Worm (Caenorhabditis elegans) whole organism, L2 larva: Measurements from ENCODE around the gene cox-17.

Experiments used
- C34F6.9 ChIP-seq: fragments of 150-350 bp; optimal IDR thresholded peaks from 2 replicates; lab custom pipeline; 2014; ENCODE audit warnings: missing biosample characterization, missing genetic modification characterization
- F13H6.1 ChIP-seq: sonication (generic microtip); optimal IDR thresholded peaks from 2 replicates; lab custom pipeline; 2016; ENCODE audit warnings: missing genetic modification characterization, missing compliant biosample characterization
- R02D3.7 ChIP-seq: fragments of 150-350 bp; optimal IDR thresholded peaks from 2 replicates; lab custom pipeline; 2014; ENCODE audit warnings: missing biosample characterization, missing genetic modification characterization
- Y55F3AM.14 ChIP-seq: fragments of 200-800 bp; sonication (Bioruptor generic); optimal IDR thresholded peaks from 2 replicates; lab custom pipeline; 2018; ENCODE audit warnings: mild to moderate bottlenecking, missing genetic modification characterization, missing compliant biosample characterization
- ZK546.5 ChIP-seq: sonication (generic microtip); optimal IDR thresholded peaks from 2 replicates; lab custom pipeline; 2017; ENCODE audit warnings: missing biosample characterization, missing genetic modification characterization
- alr-1 ChIP-seq: fragments of 150-350 bp; optimal IDR thresholded peaks from 2 replicates; lab custom pipeline; 2014; ENCODE audit warnings: missing biosample characterization, missing genetic modification characterization
- aly-2 ChIP-seq: fragments of 150-350 bp; optimal IDR thresholded peaks from 2 replicates; lab custom pipeline; 2014; ENCODE audit warnings: missing biosample characterization, missing genetic modification characterization
- blmp-1 ChIP-seq: sonication (generic microtip); optimal IDR thresholded peaks from 2 replicates; lab custom pipeline; 2017; ENCODE audit warnings: missing genetic modification characterization, mild to moderate bottlenecking, missing compliant biosample characterization, antibody characterized with exemption, moderate library complexity; ENCODE audit not compliant: insufficient read depth
- ceh-16 ChIP-seq: fragments of 150-350 bp; optimal IDR thresholded peaks from 2 replicates; lab custom pipeline; 2014; ENCODE audit warnings: missing biosample characterization, missing genetic modification characterization
- crh-2 ChIP-seq: sonication (generic microtip); optimal IDR thresholded peaks from 2 replicates; lab custom pipeline; 2017; ENCODE audit warnings: missing biosample characterization, missing genetic modification characterization
- dmd-4 ChIP-seq: sonication (generic microtip); optimal IDR thresholded peaks from 2 replicates; lab custom pipeline; 2017; ENCODE audit warnings: missing biosample characterization, missing genetic modification characterization
- fos-1 ChIP-seq: fragments of 150-350 bp; optimal IDR thresholded peaks from 2 replicates; lab custom pipeline; 2014; ENCODE audit warnings: missing biosample characterization, missing genetic modification characterization
- lin-11 ChIP-seq: fragments of 150-350 bp; sonication (generic microtip); optimal IDR thresholded peaks from 2 replicates; lab custom pipeline; 2014; ENCODE audit warnings: missing biosample characterization, missing genetic modification characterization, inconsistent platforms, mixed read lengths
- lin-13 ChIP-seq: fragments of 150-350 bp; optimal IDR thresholded peaks from 2 replicates; lab custom pipeline; 2014; ENCODE audit warnings: missing biosample characterization, missing genetic modification reagents, missing genetic modification characterization
- lin-39 ChIP-seq: fragments of 150-350 bp; optimal IDR thresholded peaks from 2 replicates; lab custom pipeline; 2014; ENCODE audit warnings: missing biosample characterization, missing genetic modification reagents, missing genetic modification characterization
- lsy-2 ChIP-seq, 2 experiments: fragments of 150-350 bp in 1 of 2; sonication (generic microtip) in 1 of 2; optimal IDR thresholded peaks; 2 replicates each; lab custom pipeline; 2014 to 2017; ENCODE audit warnings: missing biosample characterization in 2 of 2, missing genetic modification characterization in 2 of 2
- mab-5 ChIP-seq: fragments of 150-350 bp; optimal IDR thresholded peaks from 2 replicates; lab custom pipeline; 2014; ENCODE audit warnings: missing biosample characterization, missing genetic modification characterization
- mbf-1 ChIP-seq: sonication (generic microtip); optimal IDR thresholded peaks from 2 replicates; lab custom pipeline; 2017; ENCODE audit warnings: missing biosample characterization, missing genetic modification characterization
- mdl-1 ChIP-seq, 2 experiments: fragments of 150-350 bp in 1 of 2; sonication (generic microtip) in 1 of 2; optimal IDR thresholded peaks; 2 replicates each; lab custom pipeline; 2017; ENCODE audit warnings: missing biosample characterization in 2 of 2, missing genetic modification characterization in 2 of 2
- nhr-11 ChIP-seq: fragments of 150-350 bp; optimal IDR thresholded peaks from 2 replicates; lab custom pipeline; 2014; ENCODE audit warnings: missing biosample characterization, missing genetic modification characterization
- nhr-12 ChIP-seq: fragments of 150-350 bp; optimal IDR thresholded peaks from 2 replicates; lab custom pipeline; 2014; ENCODE audit warnings: missing biosample characterization, missing genetic modification characterization
- nhr-21 ChIP-seq: fragments of 150-350 bp; optimal IDR thresholded peaks from 2 replicates; lab custom pipeline; 2014; ENCODE audit warnings: missing biosample characterization, missing genetic modification characterization
- nhr-23 ChIP-seq: fragments of 150-350 bp; optimal IDR thresholded peaks from 2 replicates; lab custom pipeline; 2014; ENCODE audit warnings: missing biosample characterization, missing genetic modification reagents, missing genetic modification characterization
- nhr-237 ChIP-seq: fragments of 150-350 bp; optimal IDR thresholded peaks from 2 replicates; lab custom pipeline; 2014; ENCODE audit warnings: missing biosample characterization, missing genetic modification characterization
- nhr-25 ChIP-seq: fragments of 150-350 bp; sonication (generic microtip); optimal IDR thresholded peaks from 3 replicates; lab custom pipeline; 2014; ENCODE audit warnings: missing biosample characterization, missing genetic modification characterization
- nhr-6 ChIP-seq: fragments of 150-350 bp; optimal IDR thresholded peaks from 2 replicates; lab custom pipeline; 2014; ENCODE audit warnings: missing biosample characterization, missing genetic modification characterization
- peb-1 ChIP-seq: fragments of 150-350 bp; optimal IDR thresholded peaks from 2 replicates; lab custom pipeline; 2014; ENCODE audit warnings: missing biosample characterization, missing genetic modification characterization
- skn-1 ChIP-seq: sonication (generic microtip); optimal IDR thresholded peaks from 2 replicates; lab custom pipeline; 2017; ENCODE audit warnings: missing biosample characterization, missing genetic modification characterization
- sma-3 ChIP-seq: sonication (generic microtip); optimal IDR thresholded peaks from 2 replicates; lab custom pipeline; 2016; ENCODE audit warnings: missing genetic modification reagents, missing genetic modification characterization, missing compliant biosample characterization
- snpc-4 ChIP-seq: fragments of 150-350 bp; optimal IDR thresholded peaks from 2 replicates; lab custom pipeline; 2014; ENCODE audit warnings: missing biosample characterization, missing genetic modification characterization
- unc-62 ChIP-seq: fragments of 150-350 bp; optimal IDR thresholded peaks from 2 replicates; lab custom pipeline; 2014; ENCODE audit warnings: missing biosample characterization, missing genetic modification reagents, missing genetic modification characterization
- zag-1 ChIP-seq: fragments of 150-350 bp; optimal IDR thresholded peaks from 2 replicates; lab custom pipeline; 2014; ENCODE audit warnings: missing biosample characterization, missing genetic modification characterization

Gene cox-17

DNA sequence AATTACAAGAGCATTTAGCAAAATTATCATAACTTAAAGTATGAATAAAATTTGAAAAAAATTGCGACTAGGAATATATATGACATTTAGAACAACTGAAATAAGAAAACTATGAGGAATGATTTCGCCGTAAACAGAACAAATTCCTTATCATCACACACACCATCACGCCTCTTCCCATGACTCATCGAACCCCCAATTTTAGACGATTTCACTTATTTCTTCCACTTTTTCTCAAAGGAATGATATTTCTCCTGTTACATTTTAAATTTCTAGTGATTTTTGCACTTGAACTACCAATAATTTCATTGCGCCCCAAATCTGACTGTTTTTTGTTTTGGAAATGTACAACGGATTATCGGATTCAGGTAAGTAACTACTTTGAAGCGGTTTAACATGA lies 34.1 kb upstream of the cox-17 start, which contains the start of the genes zig-13 and ver-1:
Gene zig-13 (minus strand): TSS at position 101 of the 400 bp plus-strand sequence.
Gene ver-1 (plus strand): TSS at position 180 of the 400 bp plus-strand sequence.
- no peak for TF ChIP-seq snpc-4 (tag; lab: Kevin White, UChicago)
- no peak for TF ChIP-seq ZK546.5
- no peak for TF ChIP-seq alr-1 (tag; lab: Kevin White, UChicago)
- TF ChIP-seq lin-39 (tag; lab: Kevin White, UChicago): no peak
- no peak for TF ChIP-seq nhr-12 (tag; lab: Kevin White, UChicago)
- TF ChIP-seq Y55F3AM.14 (GFP tag; lab: Kevin White, UChicago): no peak
- TF ChIP-seq lsy-2 (tag; optimal IDR thresholded peaks at IDR 0.05; lab: Kevin White, UChicago): no peak
- no peak for TF ChIP-seq skn-1 (tag; lab: Kevin White, UChicago)
- no peak for TF ChIP-seq nhr-237 (tag; lab: Kevin White, UChicago)
- no peak for TF ChIP-seq nhr-6
- TF ChIP-seq crh-2 (tag; lab: Kevin White, UChicago): no peak
- no peak for TF ChIP-seq mab-5 (tag; lab: Kevin White, UChicago)
- TF ChIP-seq nhr-21: no peak
- TF ChIP-seq, all 48 proteins: peak for 0

DNA sequence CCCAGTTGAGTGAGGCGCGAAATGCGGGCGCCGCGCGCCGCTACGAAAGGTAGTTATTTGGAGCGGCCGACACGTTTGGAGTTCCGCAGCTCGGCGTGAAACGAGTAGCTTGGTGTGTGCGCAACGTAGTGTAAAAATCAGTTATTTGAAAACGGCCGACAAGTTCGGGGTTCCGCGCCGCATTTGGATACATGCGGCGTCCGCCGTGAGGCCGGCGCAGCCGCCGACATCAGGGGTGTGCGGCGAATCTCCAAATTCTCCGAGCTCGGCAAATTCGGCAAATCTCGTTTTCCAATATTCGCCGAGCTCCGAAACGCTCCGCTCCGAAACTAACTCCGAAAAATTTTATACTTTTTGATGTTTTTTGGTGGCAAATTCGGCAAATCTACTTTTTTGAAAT lies 32.8 kb upstream of the cox-17 start:
- TF ChIP-seq lin-13 (GFP tag; lab: Kevin White, UChicago) (no peak), nhr-25 (tag; lab: Kevin White, UChicago) (no peak), lin-39 (tag; lab: Kevin White, UChicago) (no peak), sma-3 (GFP tag; lab: Kevin White, UChicago) (no peak), mdl-1 (tag; optimal IDR thresholded peaks at IDR 0.05; lab: Kevin White, UChicago) (no peak), blmp-1 (tag; lab: Kevin White, UChicago) (no peak), nhr-11 (tag; lab: Kevin White, UChicago) (no peak), snpc-4 (tag; lab: Kevin White, UChicago) (no peak)

- TF ChIP-seq mbf-1 (tag; lab: Kevin White, UChicago): no peak
- TF ChIP-seq, all 48 proteins: peak for 0
Observed at ce11 chrIII:159149-159548, 31.6 kb upstream of the cox-17 start.

ce11 chrIII:159665-160064 lies 31.1 kb upstream of the cox-17 start:
- TF ChIP-seq dmd-4 (tag; lab: Kevin White, UChicago) (no peak), nhr-12 (tag; lab: Kevin White, UChicago) (no peak), C34F6.9 (tag; lab: Kevin White, UChicago) (no peak), mab-5 (tag; lab: Kevin White, UChicago) (no peak), nhr-21 (no peak), nhr-25 (tag; lab: Kevin White, UChicago) (no peak), peb-1 (no peak), zag-1 (tag; lab: Kevin White, UChicago) (no peak), lin-13 (GFP tag; lab: Kevin White, UChicago) (no peak), mbf-1 (tag; lab: Kevin White, UChicago) (no peak), nhr-237 (tag; lab: Kevin White, UChicago) (no peak), ZK546.5 (no peak), lsy-2 (tag; optimal IDR thresholded peaks at IDR 0.05; lab: Kevin White, UChicago) (no peak), lin-11 (tag; lab: Kevin White, UChicago) (no peak), sma-3 (GFP tag; lab: Kevin White, UChicago) (no peak), unc-62 (no peak), nhr-6 (no peak)

DNA sequence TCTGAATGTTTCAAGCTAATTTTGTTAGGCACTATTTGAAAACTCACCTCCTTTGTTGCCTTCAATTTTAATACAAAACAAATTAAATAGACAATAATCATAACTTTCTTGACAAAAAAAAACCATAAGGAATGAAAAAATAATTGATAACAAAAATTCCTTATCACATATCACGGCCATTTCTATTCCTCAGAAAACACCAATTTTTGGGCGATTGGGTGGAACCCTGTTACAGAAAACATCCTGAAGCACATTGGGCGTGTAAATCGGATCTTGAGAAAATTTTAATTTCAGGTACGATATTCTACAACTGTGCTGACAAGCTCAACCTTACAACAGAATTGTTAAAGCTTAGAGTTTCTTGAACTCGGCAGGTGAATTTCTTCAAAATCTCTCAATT lies 26.0 kb upstream of the cox-17 start, which contains the start of gene F40G9.8:
Gene F40G9.8 (minus strand): TSS at position 101 of the 400 bp plus-strand sequence.
- TF ChIP-seq R02D3.7 (no peak), F13H6.1 (tag; lab: Kevin White, UChicago) (no peak), lin-39 (tag; lab: Kevin White, UChicago) (no peak), nhr-21 (no peak), mab-5 (tag; lab: Kevin White, UChicago) (no peak), aly-2 (tag; lab: Kevin White, UChicago) (no peak), ceh-16 (tag; lab: Kevin White, UChicago) (no peak), nhr-23 (tag; lab: Kevin White, UChicago) (no peak), peb-1 (no peak), sma-3 (GFP tag; lab: Kevin White, UChicago) (no peak), nhr-6 (no peak), fos-1 (tag; lab: Kevin White, UChicago) (no peak), zag-1 (tag; lab: Kevin White, UChicago) (no peak)
